Worm (Caenorhabditis elegans) whole organism, late embryonic: ENCODE results near the gene F54D5.15.

Experiments used
- C08G9.2 ChIP-seq: sonication (generic microtip); optimal IDR thresholded peaks from 2 replicates; lab custom pipeline; 2016; ENCODE audit warnings: mild to moderate bottlenecking, missing genetic modification characterization, moderate library complexity, missing compliant biosample characterization
- C38D4.7 ChIP-seq: fragments of 200-800 bp; sonication (Bioruptor generic); optimal IDR thresholded peaks from 2 replicates; lab custom pipeline; 2018; ENCODE audit warnings: mild to moderate bottlenecking, missing genetic modification characterization, moderate library complexity, missing compliant biosample characterization
- F13H6.1 ChIP-seq: sonication (generic microtip); optimal IDR thresholded peaks from 2 replicates; lab custom pipeline; 2016; ENCODE audit warnings: missing genetic modification characterization, missing compliant biosample characterization
- K02D7.2 ChIP-seq: sonication (generic microtip); optimal IDR thresholded peaks from 2 replicates; lab custom pipeline; 2017; ENCODE audit warnings: mild to moderate bottlenecking, missing genetic modification characterization, missing compliant biosample characterization
- T23F11.4 ChIP-seq: fragments of 200-800 bp; sonication (Bioruptor generic); optimal IDR thresholded peaks from 2 replicates; lab custom pipeline; 2018; ENCODE audit warnings: mild to moderate bottlenecking, missing genetic modification characterization, missing compliant biosample characterization
- Y22D7AL.16 ChIP-seq: sonication (generic microtip); optimal IDR thresholded peaks from 2 replicates; lab custom pipeline; 2016; ENCODE audit warnings: missing genetic modification characterization, missing compliant biosample characterization
- ahr-1 ChIP-seq: sonication (generic microtip); optimal IDR thresholded peaks from 2 replicates; lab custom pipeline; 2016; ENCODE audit warnings: missing genetic modification characterization, missing compliant biosample characterization
- ceh-14 ChIP-seq: sonication (generic microtip); optimal IDR thresholded peaks from 2 replicates; lab custom pipeline; 2016; ENCODE audit warnings: missing genotype, missing genetic modification characterization, missing compliant biosample characterization
- ceh-18 ChIP-seq: sonication (generic microtip); optimal IDR thresholded peaks from 2 replicates; lab custom pipeline; 2016; ENCODE audit warnings: missing genetic modification characterization, missing compliant biosample characterization
- ceh-19 ChIP-seq: fragments of 200-800 bp; sonication (Bioruptor generic); optimal IDR thresholded peaks from 2 replicates; lab custom pipeline; 2018; ENCODE audit warnings: mild to moderate bottlenecking, missing genetic modification characterization, missing compliant biosample characterization
- ceh-2 ChIP-seq: sonication (generic microtip); optimal IDR thresholded peaks from 2 replicates; lab custom pipeline; 2016; ENCODE audit warnings: missing genotype, missing genetic modification characterization, missing compliant biosample characterization
- ceh-31 ChIP-seq: sonication (generic microtip); optimal IDR thresholded peaks from 2 replicates; lab custom pipeline; 2016; ENCODE audit warnings: missing genetic modification characterization, missing compliant biosample characterization
- ceh-34 ChIP-seq: sonication (generic microtip); optimal IDR thresholded peaks from 2 replicates; lab custom pipeline; 2016; ENCODE audit warnings: mild to moderate bottlenecking, missing genetic modification characterization, missing compliant biosample characterization
- ceh-45 ChIP-seq: fragments of 200-800 bp; sonication (Bioruptor generic); IDR thresholded peaks from 2 replicates; pipeline ENCODE4 v1.3.6; 2022; ENCODE audit warnings: missing genetic modification reagents, missing genetic modification characterization, missing compliant biosample characterization
- ceh-48 ChIP-seq: sonication (generic microtip); optimal IDR thresholded peaks from 2 replicates; lab custom pipeline; 2016; ENCODE audit warnings: missing genetic modification characterization, inconsistent platforms, missing compliant biosample characterization
- ceh-6 ChIP-seq: fragments of 200-800 bp; sonication (Bioruptor generic); optimal IDR thresholded peaks from 2 replicates; lab custom pipeline; 2018; ENCODE audit warnings: mild to moderate bottlenecking, missing genetic modification characterization, missing compliant biosample characterization
- che-1 ChIP-seq: sonication (generic microtip); optimal IDR thresholded peaks from 2 replicates; lab custom pipeline; 2016; ENCODE audit warnings: mild to moderate bottlenecking, missing genetic modification characterization, missing compliant biosample characterization
- dmd-4 ChIP-seq: sonication (generic microtip); optimal IDR thresholded peaks from 2 replicates; lab custom pipeline; 2016; ENCODE audit warnings: borderline replicate concordance, missing genetic modification characterization, missing compliant biosample characterization
- elt-2 ChIP-seq: sonication (generic microtip); optimal IDR thresholded peaks from 2 replicates; lab custom pipeline; 2016; ENCODE audit warnings: missing genetic modification reagents, missing genetic modification characterization, missing compliant biosample characterization
- elt-4 ChIP-seq: sonication (generic microtip); optimal IDR thresholded peaks from 2 replicates; lab custom pipeline; 2016; ENCODE audit warnings: missing genetic modification characterization, missing compliant biosample characterization
- ets-4 ChIP-seq: sonication (generic microtip); optimal IDR thresholded peaks from 2 replicates; lab custom pipeline; 2016; ENCODE audit warnings: missing genetic modification characterization, missing compliant biosample characterization
- fax-1 ChIP-seq: sonication (generic microtip); optimal IDR thresholded peaks from 2 replicates; lab custom pipeline; 2016; ENCODE audit warnings: missing genotype, missing genetic modification characterization, missing compliant biosample characterization
- fkh-6 ChIP-seq: sonication (generic microtip); optimal IDR thresholded peaks from 2 replicates; lab custom pipeline; 2016; ENCODE audit warnings: missing genetic modification characterization, missing compliant biosample characterization
- gmeb-2 ChIP-seq: sonication (generic microtip); optimal IDR thresholded peaks from 2 replicates; lab custom pipeline; 2016; ENCODE audit warnings: missing genetic modification characterization, inconsistent platforms, missing compliant biosample characterization
- hlh-13 ChIP-seq: fragments of 200-800 bp; sonication (Bioruptor generic); optimal IDR thresholded peaks from 2 replicates; lab custom pipeline; 2018; ENCODE audit warnings: mild to moderate bottlenecking, missing genetic modification characterization, missing compliant biosample characterization
- hlh-15 ChIP-seq: sonication (generic microtip); optimal IDR thresholded peaks from 2 replicates; lab custom pipeline; 2016; ENCODE audit warnings: missing genetic modification characterization, missing compliant biosample characterization
- hlh-6 ChIP-seq: sonication (generic microtip); optimal IDR thresholded peaks from 2 replicates; lab custom pipeline; 2016; ENCODE audit warnings: missing genotype, missing genetic modification characterization, missing compliant biosample characterization
- hlh-8 ChIP-seq: sonication (generic microtip); optimal IDR thresholded peaks from 2 replicates; lab custom pipeline; 2016; ENCODE audit warnings: missing genotype, missing genetic modification characterization, missing compliant biosample characterization
- lim-6 ChIP-seq: sonication (generic microtip); optimal IDR thresholded peaks from 2 replicates; lab custom pipeline; 2016; ENCODE audit warnings: missing genetic modification characterization, missing compliant biosample characterization
- lin-11 ChIP-seq: fragments of 200-800 bp; sonication (Bioruptor generic); optimal IDR thresholded peaks from 2 replicates; lab custom pipeline; 2018; ENCODE audit warnings: mild to moderate bottlenecking, missing genetic modification characterization, missing compliant biosample characterization
- madf-2 ChIP-seq: sonication (generic microtip); optimal IDR thresholded peaks from 2 replicates; lab custom pipeline; 2017; ENCODE audit warnings: missing genetic modification characterization, missing compliant biosample characterization
- mec-3 ChIP-seq: sonication (generic microtip); optimal IDR thresholded peaks from 2 replicates; lab custom pipeline; 2016; ENCODE audit warnings: borderline replicate concordance, missing genetic modification characterization, missing compliant biosample characterization
- nfya-1 ChIP-seq: sonication (generic microtip); optimal IDR thresholded peaks from 2 replicates; lab custom pipeline; 2017; ENCODE audit warnings: missing genetic modification characterization, mild to moderate bottlenecking, missing compliant biosample characterization, antibody characterized with exemption, moderate library complexity
- pag-3 ChIP-seq: sonication (generic microtip); optimal IDR thresholded peaks from 2 replicates; lab custom pipeline; 2016; ENCODE audit warnings: missing compliant biosample characterization, missing genetic modification characterization, borderline replicate concordance
- pha-2 ChIP-seq: sonication (generic microtip); optimal IDR thresholded peaks from 2 replicates; lab custom pipeline; 2017; ENCODE audit warnings: mild to moderate bottlenecking, missing genetic modification characterization, missing compliant biosample characterization
- pqm-1 ChIP-seq: sonication (generic microtip); optimal IDR thresholded peaks from 2 replicates; lab custom pipeline; 2016; ENCODE audit warnings: missing genetic modification characterization, missing compliant biosample characterization
- ref-2 ChIP-seq: sonication (generic microtip); optimal IDR thresholded peaks from 2 replicates; lab custom pipeline; 2016; ENCODE audit warnings: missing genetic modification characterization, missing compliant biosample characterization
- rnt-1 ChIP-seq: sonication (generic microtip); optimal IDR thresholded peaks from 2 replicates; lab custom pipeline; 2016; ENCODE audit warnings: missing genetic modification characterization, missing compliant biosample characterization
- sdc-2 ChIP-seq: sonication (generic microtip); optimal IDR thresholded peaks from 2 replicates; lab custom pipeline; 2016; ENCODE audit warnings: missing genotype, missing genetic modification characterization, missing compliant biosample characterization
- sox-2 ChIP-seq: fragments of 200-800 bp; sonication (Bioruptor generic); IDR thresholded peaks from 2 replicates; pipeline ENCODE4 v1.3.6; 2022; ENCODE audit warnings: missing genetic modification reagents, missing genetic modification characterization, missing compliant biosample characterization
- sox-4 ChIP-seq: sonication (generic microtip); optimal IDR thresholded peaks from 2 replicates; lab custom pipeline; 2017; ENCODE audit warnings: mild to moderate bottlenecking, missing genetic modification characterization, inconsistent platforms, missing compliant biosample characterization
- syd-9 ChIP-seq: sonication (generic microtip); optimal IDR thresholded peaks from 2 replicates; lab custom pipeline; 2016; ENCODE audit warnings: mild to moderate bottlenecking, missing genetic modification characterization, moderate library complexity, missing compliant biosample characterization
- tbx-2 ChIP-seq: sonication (generic microtip); optimal IDR thresholded peaks from 2 replicates; lab custom pipeline; 2016; ENCODE audit warnings: missing genetic modification characterization, missing compliant biosample characterization
- tbx-7 ChIP-seq: sonication (generic microtip); optimal IDR thresholded peaks from 2 replicates; lab custom pipeline; 2016; ENCODE audit warnings: missing genotype, missing genetic modification characterization, missing compliant biosample characterization
- ttx-3 ChIP-seq: sonication (generic microtip); optimal IDR thresholded peaks from 2 replicates; lab custom pipeline; 2016; ENCODE audit warnings: missing genetic modification reagents, missing genetic modification characterization, missing compliant biosample characterization
- unc-3 ChIP-seq, 2 experiments: fragments of 200-800 bp in 1 of 2; sonication (Bioruptor generic) in 1 of 2; sonication (generic microtip) in 1 of 2; conservative IDR thresholded peaks in 1 of 2; optimal IDR thresholded peaks in 1 of 2; 2 replicates each; pipeline versions ENCODE4 v1.3.6 to Lab custom; 2016 to 2022; ENCODE audit warnings: missing compliant biosample characterization in 2 of 2, missing genetic modification characterization in 2 of 2, missing genetic modification reagents in 1 of 2
- unc-42 ChIP-seq: sonication (generic microtip); optimal IDR thresholded peaks from 2 replicates; lab custom pipeline; 2016; ENCODE audit warnings: missing genotype, missing genetic modification characterization, missing compliant biosample characterization
- unc-86 ChIP-seq: sonication (generic microtip); optimal IDR thresholded peaks from 2 replicates; lab custom pipeline; 2016; ENCODE audit warnings: missing genetic modification characterization, missing compliant biosample characterization
- zip-5 ChIP-seq: sonication (generic microtip); optimal IDR thresholded peaks from 2 replicates; lab custom pipeline; 2016; ENCODE audit warnings: missing genetic modification characterization, missing compliant biosample characterization
- ztf-16 ChIP-seq: sonication (generic microtip); optimal IDR thresholded peaks from 2 replicates; lab custom pipeline; 2017; ENCODE audit warnings: missing genetic modification characterization, missing compliant biosample characterization

The F54D5.15 gene

ce11 chrII:11534429-11535099, 29.5 kb downstream of the F54D5.15 start, which contains the start of gene Y62F5A.12:
Gene Y62F5A.12 (minus strand): TSS chrII:11534479.
- TF ChIP-seq zip-5 (tag; lab: Kevin White, UChicago) (peak; percentile 92), ref-2 (tag; lab: Kevin White, UChicago) (peak; percentile 98), K02D7.2 (tag; lab: Kevin White, UChicago) (peak; percentile 18), dmd-4 (tag; lab: Kevin White, UChicago) (peak; percentile 94), F13H6.1 (tag; lab: Kevin White, UChicago) (peak; percentile 96), ceh-19 (GFP tag; lab: Kevin White, UChicago) (peak; percentile 81), hlh-6 (tag; lab: Kevin White, UChicago) (peak; percentile 62), elt-4 (tag; lab: Kevin White, UChicago) (peak; percentile 79), sox-4 (tag; lab: Kevin White, UChicago) (peak; percentile 54), lin-11 (tag; lab: Kevin White, UChicago) (peak; percentile 22), mec-3 (tag; lab: Kevin White, UChicago) (peak; percentile 97), rnt-1 (tag; lab: Kevin White, UChicago) (peak; percentile 98), fkh-6 (tag; lab: Kevin White, UChicago) (peak; percentile 57), syd-9 (tag; lab: Kevin White, UChicago) (peak; percentile 85), gmeb-2 (tag; lab: Kevin White, UChicago) (peak; percentile 65), nfya-1 (tag; lab: Kevin White, UChicago) (peak; percentile 35), tbx-7 (tag; lab: Kevin White, UChicago) (peak; percentile 92), ceh-18 (tag; lab: Kevin White, UChicago) (peak; percentile 89), C38D4.7 (peak; percentile 41), hlh-15 (tag; lab: Kevin White, UChicago) (peak; percentile 64), pag-3 (peak; percentile 96), sox-2 (peak; percentile 35; the same call in 1 of the 2 replicates), ceh-2 (tag; lab: Kevin White, UChicago) (peak; percentile 95), ceh-48 (peak; percentile 35), ahr-1 (tag; lab: Kevin White, UChicago) (peak; percentile 78), unc-86 (tag; lab: Kevin White, UChicago) (peak; percentile 79), che-1 (tag; lab: Kevin White, UChicago) (peak; percentile 21), ceh-31 (tag; lab: Kevin White, UChicago) (peak; percentile 100), pha-2 (tag; lab: Kevin White, UChicago) (peak; percentile 49), hlh-8 (peak; percentile 89), ztf-16 (tag; lab: Kevin White, UChicago) (peak; percentile 78), T23F11.4 (peak; percentile 8), ceh-34 (peak; percentile 95), Y22D7AL.16 (peak; percentile 5), ceh-45 (GFP tag; lab: Robert Waterston, UW) (peak; percentile 90), pqm-1 (tag; lab: Kevin White, UChicago) (peak; percentile 89), ets-4 (tag; lab: Kevin White, UChicago) (peak; percentile 97), elt-2 (tag; lab: Kevin White, UChicago) (peak; percentile 79), fax-1 (tag; lab: Kevin White, UChicago) (peak; percentile 94), tbx-2 (tag; lab: Kevin White, UChicago) (peak; percentile 99), lim-6 (tag; lab: Kevin White, UChicago) (peak; percentile 98), ceh-14 (peak; percentile 98), C08G9.2 (tag; lab: Kevin White, UChicago) (peak; percentile 97), ttx-3 (tag; lab: Kevin White, UChicago) (peak; percentile 30), unc-3 (GFP tag; conservative IDR thresholded peaks at IDR 0.05; lab: Robert Waterston, UW) (peak; percentile 83), unc-3 (tag; optimal IDR thresholded peaks at IDR 0.05; lab: Kevin White, UChicago) (peak; percentile 66), sdc-2 (tag; lab: Kevin White, UChicago) (peak; percentile 9), madf-2 (tag; lab: Kevin White, UChicago) (peak; percentile 52), hlh-13 (peak; percentile 72), ceh-6 (GFP tag; lab: Kevin White, UChicago) (peak; percentile 45), unc-42 (tag; lab: Kevin White, UChicago) (peak; percentile 88)
- TF ChIP-seq, all 69 proteins: peak for 50; not testable (repeated sequence) for 19
